Fruit fly (Drosophila melanogaster) whole organism, embryonic: ENCODE data around the gene CG45207.

Source experiments
- Awh ChIP-seq: fragments of 200-800 bp; sonication (Bioruptor generic); IDR thresholded peaks from 2 replicates; pipeline ENCODE4, ENCODE4 v1.3.6; 2022; ENCODE audit warnings: missing biosample characterization, missing genetic modification characterization
- B-H1 ChIP-seq: fragments of 200-800 bp; sonication (Bioruptor generic); IDR thresholded peaks from 3 replicates; pipeline ENCODE4 v1.3.6; 2022; ENCODE audit warnings: missing biosample characterization, missing genetic modification characterization
- Bdp1 ChIP-seq: fragments of 200-800 bp; sonication (Bioruptor generic); optimal IDR thresholded peaks from 3 replicates; lab custom pipeline; 2016; ENCODE audit warnings: missing biosample characterization, missing genetic modification characterization
- CG10321 ChIP-seq: fragments of 200-800 bp; sonication (Bioruptor generic); IDR thresholded peaks from 2 replicates; pipeline ENCODE4 v1.3.6; 2022; ENCODE audit warnings: missing biosample characterization, missing genetic modification characterization
- CG10654 ChIP-seq: fragments of 200-800 bp; sonication (Bioruptor generic); optimal IDR thresholded peaks from 2 replicates; lab custom pipeline; 2016; ENCODE audit warnings: missing biosample characterization, missing genetic modification characterization
- CG11085 ChIP-seq: fragments of 200-800 bp; sonication (Bioruptor generic); IDR thresholded peaks from 2 replicates; pipeline ENCODE4 v1.3.6; 2022; ENCODE audit warnings: missing biosample characterization, missing genetic modification characterization
- CG11504 ChIP-seq: fragments of 200-800 bp; sonication (Bioruptor generic); optimal IDR thresholded peaks from 3 replicates; lab custom pipeline; 2019; ENCODE audit warnings: missing biosample characterization, mild to moderate bottlenecking, missing genetic modification characterization, moderate library complexity
- CG12391 ChIP-seq: fragments of 200-800 bp; sonication (Bioruptor generic); optimal IDR thresholded peaks from 3 replicates; lab custom pipeline; 2018; ENCODE audit warnings: missing biosample characterization, mild to moderate bottlenecking, missing genetic modification characterization, moderate library complexity
- CG12942 ChIP-seq: fragments of 200-800 bp; sonication (Bioruptor generic); optimal IDR thresholded peaks from 3 replicates; lab custom pipeline; 2016; ENCODE audit warnings: missing biosample characterization, missing genetic modification characterization
- CG14441 ChIP-seq: fragments of 200-800 bp; sonication (Bioruptor generic); IDR thresholded peaks from 2 replicates; pipeline ENCODE4 v1.3.6; 2022; ENCODE audit warnings: missing biosample characterization, missing genetic modification characterization
- CG15011 ChIP-seq: fragments of 200-800 bp; sonication (Bioruptor generic); optimal IDR thresholded peaks from 3 replicates; lab custom pipeline; 2018; ENCODE audit warnings: missing biosample characterization, mild to moderate bottlenecking, missing genetic modification characterization
- CG15073 ChIP-seq: fragments of 200-800 bp; sonication (Bioruptor generic); optimal IDR thresholded peaks from 2 replicates; lab custom pipeline; 2016; ENCODE audit warnings: missing biosample characterization, missing genetic modification characterization
- CG15269 ChIP-seq: fragments of 200-800 bp; sonication (Bioruptor generic); optimal IDR thresholded peaks from 2 replicates; lab custom pipeline; 2018; ENCODE audit warnings: missing biosample characterization, mild to moderate bottlenecking, missing genetic modification characterization, moderate library complexity
- CG16779 ChIP-seq: fragments of 200-800 bp; sonication (Bioruptor generic); IDR thresholded peaks from 2 replicates; pipeline ENCODE4 v1.3.6; 2022; ENCODE audit warnings: missing biosample characterization, missing genetic modification characterization
- CG17328 ChIP-seq: fragments of 200-800 bp; sonication (Bioruptor generic); IDR thresholded peaks from 2 replicates; pipeline ENCODE4 v1.3.6; 2022; ENCODE audit warnings: missing biosample characterization, missing genetic modification characterization
- CG17912 ChIP-seq: fragments of 200-800 bp; sonication (Bioruptor generic); optimal IDR thresholded peaks from 2 replicates; lab custom pipeline; 2018; ENCODE audit warnings: missing biosample characterization, mild to moderate bottlenecking, missing genetic modification characterization
- CG18619 ChIP-seq: fragments of 200-800 bp; sonication (Bioruptor generic); optimal IDR thresholded peaks from 3 replicates; lab custom pipeline; 2017; ENCODE audit warnings: missing biosample characterization, mild to moderate bottlenecking, missing genetic modification characterization
- CG2120 ChIP-seq: fragments of 200-800 bp; sonication (Bioruptor generic); optimal IDR thresholded peaks from 3 replicates; lab custom pipeline; 2016; ENCODE audit warnings: missing biosample characterization, missing genetic modification characterization
- CG31365 ChIP-seq: fragments of 200-800 bp; sonication (Bioruptor generic); optimal IDR thresholded peaks from 2 replicates; lab custom pipeline; 2018; ENCODE audit warnings: missing biosample characterization, mild to moderate bottlenecking, missing genetic modification characterization
- CG31388 ChIP-seq: fragments of 200-800 bp; sonication (Bioruptor generic); optimal IDR thresholded peaks from 2 replicates; lab custom pipeline; 2016; ENCODE audit warnings: missing biosample characterization, missing genetic modification characterization
- CG3847 ChIP-seq: fragments of 200-800 bp; sonication (Bioruptor generic); IDR thresholded peaks from 2 replicates; pipeline ENCODE4 v1.3.6; 2022; ENCODE audit warnings: missing biosample characterization, missing genetic modification characterization
- CG4282 ChIP-seq: fragments of 200-800 bp; sonication (Bioruptor generic); optimal IDR thresholded peaks from 2 replicates; lab custom pipeline; 2016; ENCODE audit warnings: missing biosample characterization, missing genetic modification characterization
- CG7357 ChIP-seq: fragments of 200-800 bp; sonication (Bioruptor generic); IDR thresholded peaks from 3 replicates; pipeline ENCODE4 v1.3.6; 2022; ENCODE audit warnings: missing biosample characterization, missing genetic modification characterization
- CG8281 ChIP-seq: fragments of 200-800 bp; sonication (Bioruptor generic); optimal IDR thresholded peaks from 2 replicates; lab custom pipeline; 2018; ENCODE audit warnings: missing biosample characterization, mild to moderate bottlenecking, missing genetic modification characterization, moderate library complexity
- CG8765 ChIP-seq: fragments of 200-800 bp; sonication (Bioruptor generic); IDR thresholded peaks from 2 replicates; pipeline ENCODE4 v1.3.6; 2022; ENCODE audit warnings: missing biosample characterization, missing genetic modification characterization
- CG9876 ChIP-seq: fragments of 200-800 bp; sonication (Bioruptor generic); optimal IDR thresholded peaks from 2 replicates; lab custom pipeline; 2016; ENCODE audit warnings: missing biosample characterization, missing genetic modification characterization
- CoRest ChIP-seq: fragments of 200-800 bp; sonication (Bioruptor generic); optimal IDR thresholded peaks from 3 replicates; lab custom pipeline; 2018; ENCODE audit warnings: missing biosample characterization, mild to moderate bottlenecking, missing genetic modification characterization, moderate library complexity
- CrebB ChIP-seq: fragments of 200-800 bp; sonication (Bioruptor generic); optimal IDR thresholded peaks from 3 replicates; lab custom pipeline; 2018; ENCODE audit warnings: missing biosample characterization, mild to moderate bottlenecking, missing genetic modification characterization
- Fer1 ChIP-seq: fragments of 200-800 bp; sonication (Bioruptor generic); optimal IDR thresholded peaks from 2 replicates; lab custom pipeline; 2017; ENCODE audit warnings: missing biosample characterization, mild to moderate bottlenecking, missing genetic modification characterization
- GATAe ChIP-seq: fragments of 200-800 bp; sonication (Bioruptor generic); conservative IDR thresholded peaks from 2 replicates; pipeline ENCODE4 v1.3.6; 2022; ENCODE audit warnings: missing biosample characterization, missing genetic modification characterization
- HLHmδ ChIP-seq: fragments of 200-800 bp; sonication (Bioruptor generic); optimal IDR thresholded peaks from 2 replicates; lab custom pipeline; 2018; ENCODE audit warnings: missing biosample characterization, mild to moderate bottlenecking, missing genetic modification characterization, moderate library complexity
- Hmr ChIP-seq: fragments of 200-800 bp; sonication (Bioruptor generic); optimal IDR thresholded peaks from 3 replicates; lab custom pipeline; 2017; ENCODE audit warnings: mild to moderate bottlenecking, missing biosample characterization, missing genetic modification reagents, missing genetic modification characterization
- Hr51 ChIP-seq, 2 experiments: fragments of 200-800 bp; sonication (Bioruptor generic); optimal IDR thresholded peaks; 2 replicates in 1 of 2; 3 replicates in 1 of 2; lab custom pipeline; 2016 to 2018; ENCODE audit warnings: missing biosample characterization in 2 of 2, missing genetic modification characterization in 2 of 2, mild to moderate bottlenecking in 1 of 2, moderate library complexity in 1 of 2
- Med ChIP-seq: fragments of 200-800 bp; sonication (Bioruptor generic); peaks from one replicate; lab custom pipeline; 2016; ENCODE audit warnings: missing biosample characterization, missing genetic modification characterization, mild to moderate bottlenecking, inconsistent platforms, moderate library complexity
- Neu2 ChIP-seq: fragments of 200-800 bp; sonication (Bioruptor generic); optimal IDR thresholded peaks from 3 replicates; lab custom pipeline; 2016; ENCODE audit warnings: missing biosample characterization, missing genetic modification characterization, borderline replicate concordance
- Rfx ChIP-seq: fragments of 200-800 bp; sonication (Bioruptor generic); IDR thresholded peaks from 2 replicates; pipeline ENCODE4 v1.3.6; 2022; ENCODE audit warnings: missing biosample characterization, missing genetic modification characterization
- br ChIP-seq: fragments of >200 bp; optimal IDR thresholded peaks from 2 replicates; lab custom pipeline; 2017
- insv ChIP-seq, 2 experiments: fragments of 200-800 bp; sonication (Bioruptor generic); optimal IDR thresholded peaks; 3 replicates each; lab custom pipeline; 2016 to 2018; ENCODE audit warnings: missing biosample characterization in 2 of 2, missing genetic modification characterization in 2 of 2
- kay ChIP-seq: fragments of 200-800 bp; sonication (Bioruptor generic); optimal IDR thresholded peaks from 2 replicates; lab custom pipeline; 2016; ENCODE audit warnings: missing biosample characterization, missing genetic modification characterization
- lab ChIP-seq: fragments of 200-800 bp; sonication (Bioruptor generic); optimal IDR thresholded peaks from 3 replicates; lab custom pipeline; 2017; ENCODE audit warnings: missing biosample characterization, missing genetic modification characterization, mild to moderate bottlenecking, moderate library complexity, missing genetic modification reagents
- lbe ChIP-seq: fragments of 200-800 bp; sonication (Bioruptor generic); optimal IDR thresholded peaks from 2 replicates; lab custom pipeline; 2016; ENCODE audit warnings: missing biosample characterization, mild to moderate bottlenecking, missing genetic modification characterization
- lmd ChIP-seq: fragments of 200-800 bp; sonication (Bioruptor generic); IDR thresholded peaks from 2 replicates; pipeline ENCODE4 v1.3.6; 2022; ENCODE audit warnings: missing biosample characterization, missing genetic modification characterization
- scrt ChIP-seq: fragments of 200-800 bp; sonication (Bioruptor generic); optimal IDR thresholded peaks from 2 replicates; lab custom pipeline; 2018; ENCODE audit warnings: missing biosample characterization, mild to moderate bottlenecking, missing genetic modification characterization, moderate library complexity
- sd ChIP-seq: fragments of 200-800 bp; sonication (Bioruptor generic); optimal IDR thresholded peaks from 3 replicates; lab custom pipeline; 2018; ENCODE audit warnings: missing biosample characterization, mild to moderate bottlenecking, missing genetic modification characterization, moderate library complexity
- slbo ChIP-seq: fragments of 200-800 bp; sonication (Bioruptor generic); IDR thresholded peaks from 2 replicates; pipeline ENCODE4 v1.3.6; 2022; ENCODE audit warnings: missing biosample characterization, missing genetic modification characterization
- sqz ChIP-seq: fragments of 200-800 bp; sonication (Bioruptor generic); optimal IDR thresholded peaks from 3 replicates; lab custom pipeline; 2018; ENCODE audit warnings: missing biosample characterization, mild to moderate bottlenecking, missing genetic modification characterization
- unpg ChIP-seq: fragments of 200-800 bp; sonication (Bioruptor generic); optimal IDR thresholded peaks from 3 replicates; lab custom pipeline; 2018; ENCODE audit warnings: missing biosample characterization, mild to moderate bottlenecking, missing genetic modification characterization, moderate library complexity
- vfl ChIP-seq: fragments of 200-800 bp; sonication (Bioruptor generic); optimal IDR thresholded peaks from 2 replicates; lab custom pipeline; 2016; ENCODE audit warnings: missing biosample characterization, missing genetic modification characterization
- zen2 ChIP-seq: fragments of 200-800 bp; sonication (Bioruptor generic); IDR thresholded peaks from 3 replicates; pipeline ENCODE4 v1.3.6; 2022; ENCODE audit warnings: missing biosample characterization, missing genetic modification characterization; ENCODE audit not compliant: partially characterized antibody

CG45207 gene

DNA sequence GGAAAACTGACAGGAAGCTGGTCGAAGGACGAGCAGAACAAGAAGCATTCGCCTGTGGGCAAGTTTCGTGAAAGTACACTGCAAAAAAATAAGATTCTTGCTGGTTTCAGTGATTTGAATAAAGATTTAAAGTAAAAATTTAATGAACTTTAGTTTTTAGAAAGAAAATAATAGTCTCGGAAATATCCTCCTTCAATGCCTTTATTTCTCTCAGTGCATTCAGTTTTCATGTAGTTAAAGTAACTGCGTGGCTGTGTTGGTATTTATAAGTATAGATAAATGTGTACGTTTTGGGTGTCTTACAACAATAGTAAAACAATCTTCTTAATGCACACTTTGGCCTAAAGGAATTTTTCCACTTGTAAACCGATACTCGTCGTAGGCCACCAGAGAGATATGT is 9.2 kb upstream of the CG45207 start (continued):
- TF ChIP-seq lab (GFP tag; lab: Kevin White, UChicago): peak; percentile 18
- peak; percentile 44 for TF ChIP-seq CG11504 (tag; lab: Kevin White, UChicago)
- TF ChIP-seq CG12391 (tag; lab: Kevin White, UChicago): no peak
- no peak for TF ChIP-seq CG9876 (GFP tag; lab: Kevin White, UChicago)
- TF ChIP-seq lmd: 0 out of 2 replicates have a peak, but pooled peaks have one; percentile 9
- TF ChIP-seq Hmr (GFP tag; lab: Kevin White, UChicago): peak; percentile 14
- TF ChIP-seq Awh (GFP tag; lab: Robert Waterston, UW): no peak
- peak; percentile 32; the same call in 1 of the 2 replicates for TF ChIP-seq CG14441 (GFP tag; lab: Robert Waterston, UW)
- peak; percentile 38 for TF ChIP-seq CG2120
- peak in 1 of 2 experiments; percentile 4 for TF ChIP-seq Hr51 (GFP tag; optimal IDR thresholded peaks at IDR 0.05; lab: Kevin White, UChicago)
- peak; percentile 20 for TF ChIP-seq CoRest (tag; lab: Kevin White, UChicago)
- 0 out of 3 replicates have a peak, but pooled peaks have one; percentile 24 for TF ChIP-seq B-H1 (GFP tag; lab: Robert Waterston, UW)
- TF ChIP-seq slbo (GFP tag; lab: Robert Waterston, UW): peak; percentile 54
- 0 out of 2 replicates have a peak, but pooled peaks have one; percentile 21 for TF ChIP-seq CG17328 (GFP tag; lab: Robert Waterston, UW)
- 0 out of 2 replicates have a peak, but pooled peaks have one; percentile 16 for TF ChIP-seq CG3847

DNA sequence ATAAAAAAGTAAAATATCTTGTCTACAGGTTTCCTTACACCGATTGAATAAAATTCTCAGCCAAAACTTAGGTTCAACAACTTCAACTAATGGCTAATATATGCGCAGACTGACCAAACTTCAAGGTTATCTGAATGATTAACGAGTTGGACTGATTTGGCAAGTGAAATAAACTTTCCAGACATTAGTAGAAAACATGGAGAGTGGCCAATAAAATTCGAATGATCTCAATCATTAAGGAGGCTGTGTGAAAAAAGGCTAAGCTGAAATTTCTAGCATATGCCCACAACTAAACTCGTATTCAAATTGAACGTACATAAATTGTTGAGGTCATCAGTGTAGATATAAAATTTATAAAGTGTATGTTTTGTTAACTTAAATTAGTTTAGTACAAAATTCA is 4.4 kb upstream of the CG45207 start, which contains the start of gene CG5614:
CG5614 (plus strand) TSS at position 301 of the 400 bp plus-strand sequence.
- no peak for TF ChIP-seq HLHmδ (GFP tag; lab: Kevin White, UChicago)
- TF ChIP-seq CG4282: no peak
- no peak for TF ChIP-seq CG11085 (GFP tag; lab: Robert Waterston, UW)
- TF ChIP-seq CG10654 (GFP tag; lab: Kevin White, UChicago): no peak
- TF ChIP-seq CG18619: no peak
- no peak for TF ChIP-seq Bdp1 (GFP tag; lab: Kevin White, UChicago)
- no peak for TF ChIP-seq CG8281 (tag; lab: Kevin White, UChicago)
- no peak for TF ChIP-seq sd (tag; lab: Kevin White, UChicago)
- no peak for TF ChIP-seq CG15073 (GFP tag; lab: Kevin White, UChicago)
- no peak for TF ChIP-seq unpg (GFP tag; lab: Kevin White, UChicago)
- TF ChIP-seq CrebB (tag; lab: Kevin White, UChicago): no peak
- TF ChIP-seq CG31388 (GFP tag; lab: Kevin White, UChicago): no peak
- no peak for TF ChIP-seq br (lab: Kevin White, UChicago)
- TF ChIP-seq vfl: no peak
- no peak for TF ChIP-seq CG16779
- TF ChIP-seq CG12942: no peak
- TF ChIP-seq CG15011 (GFP tag; lab: Kevin White, UChicago): no peak
- no peak for TF ChIP-seq lbe (GFP tag; lab: Kevin White, UChicago)

DNA sequence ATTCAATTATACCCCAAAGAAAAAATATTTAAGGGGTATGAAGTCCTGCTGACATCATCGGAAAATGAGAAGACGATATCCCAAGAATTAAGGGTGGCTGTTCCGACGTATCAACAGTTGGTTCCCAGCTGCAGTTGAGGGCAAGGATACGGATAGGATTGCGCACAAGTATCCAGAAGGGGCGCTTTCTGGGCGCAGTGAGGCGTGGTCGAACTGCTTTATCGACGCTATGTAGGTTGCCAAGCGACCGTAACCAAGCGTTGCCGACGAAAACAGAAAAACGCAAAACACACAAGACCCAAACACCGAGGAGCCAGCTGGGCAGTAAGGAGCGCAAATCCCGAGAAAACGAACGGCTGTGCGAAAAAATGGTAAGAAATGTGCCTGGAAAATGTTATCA is 1.0 kb downstream of the CG45207 start, which contains the start of gene Ttc26:
Ttc26 (plus strand) TSS at position 289 of the 400 bp plus-strand sequence.
- TF ChIP-seq CG17912 (GFP tag; lab: Kevin White, UChicago) (no peak), scrt (GFP tag; lab: Kevin White, UChicago) (peak; percentile 71), Neu2 (GFP tag; lab: Kevin White, UChicago) (no peak), CG17328 (GFP tag; lab: Robert Waterston, UW) (no peak), sd (tag; lab: Kevin White, UChicago) (no peak), Rfx (GFP tag; lab: Robert Waterston, UW) (peak; percentile 61; the same call in 1 of the 2 replicates), CG7357 (GFP tag; lab: Robert Waterston, UW) (no peak), CG10321 (GFP tag; lab: Robert Waterston, UW) (no peak), Med (GFP tag; lab: Kevin White, UChicago) (no peak), sqz (no peak), CG8765 (no peak), CG31365 (tag; lab: Kevin White, UChicago) (peak; percentile 53), kay (GFP tag; lab: Kevin White, UChicago) (no peak), GATAe (GFP tag; lab: Robert Waterston, UW) (no peak), insv (GFP tag; optimal IDR thresholded peaks at IDR 0.05; lab: Kevin White, UChicago) (no peak), Fer1 (GFP tag; lab: Kevin White, UChicago) (no peak), CG15269 (tag; lab: Kevin White, UChicago) (no peak), zen2 (GFP tag; lab: Robert Waterston, UW) (no peak)
